Fruit fly (Drosophila melanogaster): ENCODE measurements around the gene oaf.

The oaf gene

DNA sequence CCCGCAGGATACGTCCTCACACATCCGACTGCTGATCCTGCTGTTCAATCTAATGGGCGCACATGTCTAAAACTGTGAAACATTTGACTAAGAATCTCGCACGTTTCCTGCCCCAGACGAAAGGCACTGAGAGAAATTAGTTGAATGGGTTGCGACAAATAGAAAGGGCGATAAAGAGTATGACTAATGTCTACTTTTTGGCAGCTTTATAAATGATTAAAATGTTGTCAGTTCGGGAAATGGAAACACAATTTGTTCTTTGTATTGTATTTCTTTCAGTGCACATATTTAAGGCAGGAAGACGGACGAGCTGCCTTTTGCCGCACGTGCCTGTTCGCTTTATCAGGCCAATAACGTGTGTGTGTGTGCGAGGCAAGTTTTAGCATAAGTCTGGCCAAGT lies 35.3 kb downstream of the oaf start (continued):
- TF ChIP-seq wdn (GFP tag; IDR thresholded peaks at IDR 0.05) (no peak), D19B (GFP tag; optimal IDR thresholded peaks at IDR 0.05) (no peak), E2f2 (GFP tag; IDR thresholded peaks at IDR 0.05) (no peak), CG14965 (GFP tag; optimal IDR thresholded peaks at IDR 0.05; ENCODE audit: borderline replicate concordance) (no peak), Taf1 (GFP tag; IDR thresholded peaks at IDR 0.05) (no peak), H15 (GFP tag; IDR thresholded peaks at IDR 0.05) (no peak), tll (GFP tag; optimal IDR thresholded peaks at IDR 0.05) (no peak), CG33213 (GFP tag; optimal IDR thresholded peaks at IDR 0.05) (no peak), Nf-YB (GFP tag; optimal IDR thresholded peaks at IDR 0.05) (no peak), CG15601 (tag; optimal IDR thresholded peaks at IDR 0.05) (no peak), CG10565 (GFP tag; optimal IDR thresholded peaks at IDR 0.05) (no peak), sr (GFP tag; IDR thresholded peaks at IDR 0.05) (no peak), CG15011 (GFP tag; optimal IDR thresholded peaks at IDR 0.05) (no peak), CG13296 (GFP tag; optimal IDR thresholded peaks at IDR 0.05) (no peak), disco-r (GFP tag; optimal IDR thresholded peaks at IDR 0.05) (no peak), CG6272 (GFP tag; IDR thresholded peaks at IDR 0.05) (no peak), CG12391 (tag; optimal IDR thresholded peaks at IDR 0.05) (peak; percentile 7), CG17612 (GFP tag; IDR thresholded peaks at IDR 0.05) (no peak), D (optimal IDR thresholded peaks at IDR 0.05) (no peak), D (GFP tag; optimal IDR thresholded peaks at IDR 0.05) (no peak), CG2712 (tag; optimal IDR thresholded peaks at IDR 0.05) (no peak), seq (GFP tag; IDR thresholded peaks at IDR 0.05) (no peak), rib (GFP tag; IDR thresholded peaks at IDR 0.05) (no peak), org-1 (GFP tag; optimal IDR thresholded peaks at IDR 0.05) (no peak), zen (tag; optimal IDR thresholded peaks at IDR 0.05) (no peak), CG6654 (GFP tag; optimal IDR thresholded peaks at IDR 0.05) (no peak), CG4617 (GFP tag; optimal IDR thresholded peaks at IDR 0.05; ENCODE audit: borderline replicate concordance) (no peak), CG13775 (GFP tag; optimal IDR thresholded peaks at IDR 0.05) (no peak), CG32532 (GFP tag; IDR thresholded peaks at IDR 0.05) (no peak), CG7372 (GFP tag; IDR thresholded peaks at IDR 0.05) (no peak), pfk (GFP tag; optimal IDR thresholded peaks at IDR 0.05) (no peak), tup (GFP tag; optimal IDR thresholded peaks at IDR 0.05) (no peak), emc (GFP tag; optimal IDR thresholded peaks at IDR 0.05) (no peak), Dad (GFP tag; optimal IDR thresholded peaks at IDR 0.05) (no peak), CG11085 (GFP tag; IDR thresholded peaks at IDR 0.05) (no peak), CG14860 (GFP tag; IDR thresholded peaks at IDR 0.05; ENCODE audit: partially characterized antibody) (no peak), CG17568 (GFP tag; optimal IDR thresholded peaks at IDR 0.05) (no peak), CG34376 (GFP tag; optimal IDR thresholded peaks at IDR 0.05) (no peak), sc (optimal IDR thresholded peaks at IDR 0.05) (no peak), sc (GFP tag; optimal IDR thresholded peaks at IDR 0.05) (no peak), Lhr (GFP tag; optimal IDR thresholded peaks at IDR 0.05) (no peak), CG16863 (GFP tag; optimal IDR thresholded peaks at IDR 0.05) (no peak), Dek (tag; optimal IDR thresholded peaks at IDR 0.05) (no peak), Sry-δ (GFP tag; optimal IDR thresholded peaks at IDR 0.05) (no peak), Sin3A (optimal IDR thresholded peaks at IDR 0.05) (no peak), CG7928 (GFP tag; optimal IDR thresholded peaks at IDR 0.05) (no peak), dan (GFP tag; IDR thresholded peaks at IDR 0.05) (no peak), CG30431 (GFP tag; optimal IDR thresholded peaks at IDR 0.05) (no peak), lilli (GFP tag; optimal IDR thresholded peaks at IDR 0.05) (peak; percentile 15), CG4854 (GFP tag; optimal IDR thresholded peaks at IDR 0.05) (no peak), CG10959 (GFP tag; IDR thresholded peaks at IDR 0.05) (no peak), slou (GFP tag; optimal IDR thresholded peaks at IDR 0.05) (no peak), tx (GFP tag; optimal IDR thresholded peaks at IDR 0.05) (no peak)
